Worm (Caenorhabditis elegans): ENCODE results near the gene cst-2.

ce11 chrX:4362522-4362921, 26.7 kb upstream of the cst-2 start, which contains the start of gene F14H12.7:
- TF ChIP-seq nhr-76 (tag; optimal IDR thresholded peaks at IDR 0.05) = no peak
- TF ChIP-seq aha-1 (tag; optimal IDR thresholded peaks at IDR 0.05) = no peak
- TF ChIP-seq ceh-82 (tag; optimal IDR thresholded peaks at IDR 0.05) = no peak
- TF ChIP-seq lin-39 (tag; optimal IDR thresholded peaks at IDR 0.05) = no peak
- no peak for TF ChIP-seq snpc-4 (tag; optimal IDR thresholded peaks at IDR 0.05)
- TF ChIP-seq efl-3 (GFP tag; optimal IDR thresholded peaks at IDR 0.05) = no peak
- no peak for TF ChIP-seq blmp-1 (tag; optimal IDR thresholded peaks at IDR 0.05)
- no peak for TF ChIP-seq nhr-90 (tag; optimal IDR thresholded peaks at IDR 0.05; ENCODE audit: poor library complexity)
- TF ChIP-seq fkh-10 (GFP tag; optimal IDR thresholded peaks at IDR 0.05) = no peak
- no peak for TF ChIP-seq mep-1 (tag; optimal IDR thresholded peaks at IDR 0.05)
- TF ChIP-seq skn-1 (tag; optimal IDR thresholded peaks at IDR 0.05) = no peak
- TF ChIP-seq unc-62 (GFP tag; optimal IDR thresholded peaks at IDR 0.05) = no peak
- TF ChIP-seq jun-1 (tag; optimal IDR thresholded peaks at IDR 0.05) = no peak

Data from whole organism, L1 larva.